Fruit fly (Drosophila melanogaster): Measurements from ENCODE around the gene Mpi.

Gene Mpi

DNA sequence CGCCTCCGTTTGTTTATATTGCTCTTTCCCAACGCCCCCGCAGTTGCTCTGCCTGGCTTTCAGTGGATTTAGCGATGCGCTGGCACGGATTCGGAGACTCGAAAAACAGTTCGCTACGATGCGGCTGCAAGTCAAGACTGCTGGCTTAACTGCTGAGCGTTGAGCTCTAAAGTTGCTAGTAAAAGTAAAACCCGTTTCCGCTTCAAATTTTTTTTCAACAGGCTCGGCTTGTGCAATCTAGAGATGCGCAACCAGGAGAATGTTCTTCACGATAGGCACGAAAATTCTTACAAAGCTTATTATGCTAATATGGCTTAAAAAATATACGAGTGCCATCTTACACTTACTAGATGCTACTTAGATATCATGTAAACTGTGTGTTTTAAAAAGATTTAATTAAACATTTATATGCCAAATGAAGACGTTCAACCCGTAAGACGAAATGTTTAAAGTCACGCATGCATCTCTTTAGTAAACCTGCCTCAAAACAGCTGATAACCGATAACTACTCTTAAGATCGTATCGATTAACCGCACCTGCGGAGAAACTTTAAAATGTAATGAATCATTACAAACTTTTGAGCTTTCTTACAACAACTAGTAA, 12.0 kb upstream of the Mpi start, which contains the start of gene CG12948 (continued):
- TF ChIP-seq emc (GFP tag; optimal IDR thresholded peaks at IDR 0.05) (no peak), dmrt99B (tag; optimal IDR thresholded peaks at IDR 0.05) (no peak), jigr1 (GFP tag; IDR thresholded peaks at IDR 0.05) (no peak), Ssrp (tag; optimal IDR thresholded peaks at IDR 0.05) (no peak), CG11085 (GFP tag; IDR thresholded peaks at IDR 0.05) (no peak), CG34422 (GFP tag; IDR thresholded peaks at IDR 0.05) (0 out of 3 replicates have a peak, but pooled peaks have one; percentile 40), CG12104 (GFP tag; optimal IDR thresholded peaks at IDR 0.05) (peak; percentile 4), gce (GFP tag; IDR thresholded peaks at IDR 0.05) (no peak), h (optimal IDR thresholded peaks at IDR 0.05) (no peak), tin (GFP tag; optimal IDR thresholded peaks at IDR 0.05) (peak; percentile 50), wor (GFP tag; IDR thresholded peaks at IDR 0.05) (no peak), unc-4 (GFP tag; IDR thresholded peaks at IDR 0.05; ENCODE audit: partially characterized antibody) (peak; percentile 94), salm (tag; optimal IDR thresholded peaks at IDR 0.05) (no peak), nmo (GFP tag; optimal IDR thresholded peaks at IDR 0.05) (peak; percentile 49), CG4360 (GFP tag; IDR thresholded peaks at IDR 0.05) (no peak), tio (GFP tag; optimal IDR thresholded peaks at IDR 0.05) (no peak), abd-A (tag; optimal IDR thresholded peaks at IDR 0.05) (no peak), BtbVII (GFP tag; optimal IDR thresholded peaks at IDR 0.05) (peak; percentile 32), pzg (GFP tag; optimal IDR thresholded peaks at IDR 0.05) (peak; percentile 23), vvl (GFP tag; IDR thresholded peaks at IDR 0.05) (peak; percentile 69), Dad (GFP tag; optimal IDR thresholded peaks at IDR 0.05) (peak; percentile 53), NC2β (GFP tag; optimal IDR thresholded peaks at IDR 0.05) (no peak), Hmr (GFP tag; optimal IDR thresholded peaks at IDR 0.05) (no peak), repo (GFP tag; optimal IDR thresholded peaks at IDR 0.05) (no peak), jumu (GFP tag; optimal IDR thresholded peaks at IDR 0.05) (peak; percentile 10), bcd (GFP tag; optimal IDR thresholded peaks at IDR 0.05) (no peak), al (GFP tag; IDR thresholded peaks at IDR 0.05) (peak; percentile 42; the same call in 1 of the 2 replicates), CG17802 (tag; optimal IDR thresholded peaks at IDR 0.05) (no peak), CG4730 (GFP tag; IDR thresholded peaks at IDR 0.05) (no peak), Nf-YB (GFP tag; optimal IDR thresholded peaks at IDR 0.05) (peak; percentile 17), CG10462 (GFP tag; optimal IDR thresholded peaks at IDR 0.05) (no peak), TFAM (GFP tag; optimal IDR thresholded peaks at IDR 0.05) (no peak), CG9932 (GFP tag; IDR thresholded peaks at IDR 0.05) (peak; percentile 77), ara (GFP tag; IDR thresholded peaks at IDR 0.05) (no peak), Hr3 (GFP tag; optimal IDR thresholded peaks at IDR 0.05) (peak; percentile 22), CG4404 (GFP tag; IDR thresholded peaks at IDR 0.05) (0 out of 2 replicates have a peak, but pooled peaks have one; percentile 28), CG12236 (GFP tag; optimal IDR thresholded peaks at IDR 0.05) (no peak), Mrtf (GFP tag; IDR thresholded peaks at IDR 0.05) (no peak), MBD-R2 (GFP tag; IDR thresholded peaks at IDR 0.05) (peak; percentile 71), Xbp1 (GFP tag; optimal IDR thresholded peaks at IDR 0.05) (peak; percentile 55), schlank (tag; optimal IDR thresholded peaks at IDR 0.05) (peak; percentile 56), HLHmδ (GFP tag; optimal IDR thresholded peaks at IDR 0.05) (no peak), CG5953 (GFP tag; IDR thresholded peaks at IDR 0.05) (no peak), sima (GFP tag; optimal IDR thresholded peaks at IDR 0.05) (no peak), sug (tag; optimal IDR thresholded peaks at IDR 0.05) (peak; percentile 68), Kr (GFP tag; optimal IDR thresholded peaks at IDR 0.05) (no peak), bowl (GFP tag; IDR thresholded peaks at IDR 0.05) (no peak), CG8359 (GFP tag; optimal IDR thresholded peaks at IDR 0.05; ENCODE audit: borderline replicate concordance) (no peak), CG11456 (GFP tag; IDR thresholded peaks at IDR 0.05) (0 out of 3 replicates have a peak, but pooled peaks have one; percentile 12), CG10979 (tag; optimal IDR thresholded peaks at IDR 0.05) (peak; percentile 35), CG1792 (GFP tag; optimal IDR thresholded peaks at IDR 0.05) (peak; percentile 16)

Data from whole organism, embryonic.